Fruit fly (Drosophila melanogaster) whole organism, wandering third instar larva: Measurements from ENCODE around the gene ttm50.
A peak's percentile ranks its signal among the peaks of the same experiment; 100 is the strongest.

ENCODE experiments used
- Abd-B ChIP-seq: fragments of >200 bp; optimal IDR thresholded peaks from 2 replicates; lab custom pipeline; 2017; ENCODE audit warnings: missing biosample characterization, missing genetic modification characterization
- CG9705 ChIP-seq: fragments of 200-800 bp; sonication (Bioruptor generic); optimal IDR thresholded peaks from 2 replicates; lab custom pipeline; 2018; ENCODE audit warnings: missing biosample characterization, mild to moderate bottlenecking, missing genetic modification characterization
- CrebA ChIP-seq: fragments of 200-800 bp; sonication (Bioruptor generic); optimal IDR thresholded peaks from 2 replicates; lab custom pipeline; 2016; ENCODE audit warnings: missing biosample characterization, mild to moderate bottlenecking, missing genetic modification characterization, borderline replicate concordance
- Dif ChIP-seq: fragments of 200-275, 200-300 bp; sonication (Bioruptor generic); optimal IDR thresholded peaks from 2 replicates; lab custom pipeline; 2018; ENCODE audit warnings: missing biosample characterization, missing genetic modification characterization; ENCODE audit not compliant: partially characterized antibody
- GATAd ChIP-seq: sonication (Bioruptor generic); optimal IDR thresholded peaks from 2 replicates; lab custom pipeline; 2016; ENCODE audit warnings: missing biosample characterization, missing genetic modification characterization
- HLH106 ChIP-seq: fragments of 200-800 bp; optimal IDR thresholded peaks from 3 replicates; lab custom pipeline; 2019; ENCODE audit warnings: missing biosample characterization, mild to moderate bottlenecking, missing genetic modification characterization, moderate library complexity
- Hnf4 ChIP-seq: fragments of 200-800 bp; sonication (Bioruptor generic); optimal IDR thresholded peaks from 2 replicates; lab custom pipeline; 2016; ENCODE audit warnings: missing biosample characterization, mild to moderate bottlenecking, missing genetic modification characterization
- Hr83 ChIP-seq: fragments of 200-300 bp; sonication (Bioruptor generic); optimal IDR thresholded peaks from 2 replicates; lab custom pipeline; 2016; ENCODE audit warnings: missing biosample characterization, mild to moderate bottlenecking, missing genetic modification characterization, moderate library complexity; ENCODE audit not compliant: poor library complexity, severe bottlenecking
- Jra ChIP-seq: sonication (Bioruptor generic); optimal IDR thresholded peaks from 2 replicates; lab custom pipeline; 2016; ENCODE audit warnings: missing biosample characterization, missing genetic modification characterization
- Mio ChIP-seq: sonication (Bioruptor generic); optimal IDR thresholded peaks from 2 replicates; lab custom pipeline; 2016; ENCODE audit warnings: missing biosample characterization, missing genetic modification characterization
- Myc ChIP-seq: fragments of >200 bp; optimal IDR thresholded peaks from 2 replicates; lab custom pipeline; 2017
- N ChIP-seq: fragments of >200 bp; optimal IDR thresholded peaks from 2 replicates; lab custom pipeline; 2018; ENCODE audit warnings: missing biosample characterization, missing external identifiers, missing genetic modification characterization
- Rel ChIP-seq, 2 experiments: fragments of 200-800 bp; sonication (Bioruptor generic) in 1 of 2; optimal IDR thresholded peaks; 2 replicates in 1 of 2; 3 replicates in 1 of 2; lab custom pipeline; 2016 to 2019; ENCODE audit warnings: mild to moderate bottlenecking in 2 of 2, missing biosample characterization in 2 of 2, missing genetic modification characterization in 2 of 2, moderate library complexity in 1 of 2
- Sp1 ChIP-seq: fragments of 200-800 bp; sonication (Bioruptor generic); optimal IDR thresholded peaks from 3 replicates; lab custom pipeline; 2019; ENCODE audit warnings: missing biosample characterization, mild to moderate bottlenecking, missing genetic modification characterization, moderate library complexity
- Vsx2 ChIP-seq: fragments of 200-300, 225-300 bp; sonication (Bioruptor generic); optimal IDR thresholded peaks from 2 replicates; lab custom pipeline; 2018; ENCODE audit warnings: missing biosample characterization, missing genetic modification characterization; ENCODE audit not compliant: partially characterized antibody
- br ChIP-seq: fragments of 200-800 bp; sonication (Bioruptor generic); optimal IDR thresholded peaks from 2 replicates; lab custom pipeline; 2016; ENCODE audit warnings: missing biosample characterization, missing genetic modification characterization
- dl ChIP-seq, 2 experiments: fragments of 175-275, 200-275 bp in 1 of 2; fragments of 200-275 bp in 1 of 2; sonication (Bioruptor generic); optimal IDR thresholded peaks; lab custom pipeline; 2018; ENCODE audit warnings: mild to moderate bottlenecking in 2 of 2, missing biosample characterization in 2 of 2, missing genetic modification characterization in 2 of 2, moderate library complexity in 2 of 2; ENCODE audit not compliant: partially characterized antibody in 2 of 2, insufficient read depth in 1 of 2
- dmrt93B ChIP-seq: fragments of 200-800 bp; sonication (Bioruptor generic); optimal IDR thresholded peaks from 2 replicates; lab custom pipeline; 2018; ENCODE audit warnings: missing biosample characterization, mild to moderate bottlenecking, missing genetic modification characterization
- dsf ChIP-seq: sonication (Bioruptor generic); optimal IDR thresholded peaks from 2 replicates; lab custom pipeline; 2016; ENCODE audit warnings: missing biosample characterization, missing genetic modification characterization, borderline replicate concordance
- ey ChIP-seq: fragments of 200-800 bp; sonication (Bioruptor generic); optimal IDR thresholded peaks from 2 replicates; lab custom pipeline; 2016; ENCODE audit warnings: missing biosample characterization, missing genetic modification characterization
- foxo ChIP-seq, 2 experiments: fragments of 200-800 bp; sonication (Bioruptor generic); optimal IDR thresholded peaks; 2 replicates in 1 of 2; 3 replicates in 1 of 2; lab custom pipeline; 2016 to 2017; ENCODE audit warnings: missing biosample characterization in 2 of 2, missing genetic modification characterization in 2 of 2
- fru ChIP-seq: fragments of 200-800 bp; sonication (Bioruptor generic); optimal IDR thresholded peaks from 3 replicates; lab custom pipeline; 2016; ENCODE audit warnings: missing biosample characterization, mild to moderate bottlenecking, missing genetic modification characterization
- h ChIP-seq: fragments of 200-800 bp; sonication (Bioruptor generic); optimal IDR thresholded peaks from 3 replicates; lab custom pipeline; 2016; ENCODE audit warnings: missing biosample characterization, mild to moderate bottlenecking, missing genetic modification characterization
- lola ChIP-seq: fragments of >200 bp; optimal IDR thresholded peaks from 2 replicates; lab custom pipeline; 2017; ENCODE audit warnings: missing biosample characterization, missing genetic modification characterization
- pan ChIP-seq: fragments of >200 bp; optimal IDR thresholded peaks from 2 replicates; lab custom pipeline; 2017
- psq ChIP-seq: fragments of 200-800 bp; sonication (Bioruptor generic); optimal IDR thresholded peaks from 3 replicates; lab custom pipeline; 2017; ENCODE audit warnings: missing biosample characterization, mild to moderate bottlenecking, missing genetic modification characterization, moderate library complexity
- sage ChIP-seq: fragments of 200-800 bp; sonication (Bioruptor generic); optimal IDR thresholded peaks from 2 replicates; lab custom pipeline; 2016; ENCODE audit warnings: missing biosample characterization, mild to moderate bottlenecking, missing genetic modification characterization
- sv ChIP-seq: fragments of 200-800 bp; sonication (Bioruptor generic); optimal IDR thresholded peaks from 3 replicates; lab custom pipeline; 2016; ENCODE audit warnings: missing biosample characterization, missing genetic modification characterization
- tai ChIP-seq: sonication (Bioruptor generic); optimal IDR thresholded peaks from 2 replicates; lab custom pipeline; 2016; ENCODE audit warnings: missing biosample characterization, missing genetic modification characterization
- usp ChIP-seq: fragments of >200 bp; optimal IDR thresholded peaks from 2 replicates; lab custom pipeline; 2017; ENCODE audit warnings: missing biosample characterization, missing genetic modification characterization
- woc ChIP-seq: sonication (Bioruptor generic); optimal IDR thresholded peaks from 2 replicates; lab custom pipeline; 2016; ENCODE audit warnings: missing biosample characterization, mild to moderate bottlenecking, missing genetic modification characterization

ttm50 gene

DNA sequence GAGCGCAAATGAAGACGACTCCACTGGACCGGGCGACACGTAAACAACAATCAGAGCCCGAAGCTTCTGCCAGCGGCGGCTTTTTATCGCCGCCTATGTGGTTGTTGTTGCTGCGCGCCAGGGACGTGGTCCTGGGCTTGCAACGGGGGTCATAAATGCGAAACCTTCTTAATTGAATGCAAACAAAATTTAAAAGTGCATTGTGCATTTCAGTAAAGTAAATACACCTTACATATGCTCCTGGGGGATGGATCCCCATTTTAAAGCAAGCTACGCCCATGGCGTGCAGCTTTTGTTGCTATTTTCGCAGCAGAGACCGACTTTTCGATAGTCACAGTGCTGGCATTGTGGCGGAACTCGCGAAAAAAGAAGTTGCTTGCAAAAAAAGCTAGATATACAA, 28.3 kb downstream of the ttm50 start, which contains the start of gene Ugalt (continued):
- TF ChIP-seq GATAd (GFP tag; lab: Kevin White, UChicago) (peak; percentile 100), Myc (lab: Kevin White, UChicago) (no peak), N (GFP tag; lab: Kevin White, UChicago) (no peak), Hnf4 (GFP tag; lab: Kevin White, UChicago) (peak; percentile 100), dl (GFP tag; optimal IDR thresholded peaks at IDR 0.05; lab: Kevin White, UChicago; ENCODE audit: insufficient read depth in 1 of 2, partially characterized antibody in 2 of 2) (no peak), Sp1 (GFP tag; lab: Kevin White, UChicago) (peak; percentile 100), tai (GFP tag; lab: Kevin White, UChicago) (no peak)

DNA sequence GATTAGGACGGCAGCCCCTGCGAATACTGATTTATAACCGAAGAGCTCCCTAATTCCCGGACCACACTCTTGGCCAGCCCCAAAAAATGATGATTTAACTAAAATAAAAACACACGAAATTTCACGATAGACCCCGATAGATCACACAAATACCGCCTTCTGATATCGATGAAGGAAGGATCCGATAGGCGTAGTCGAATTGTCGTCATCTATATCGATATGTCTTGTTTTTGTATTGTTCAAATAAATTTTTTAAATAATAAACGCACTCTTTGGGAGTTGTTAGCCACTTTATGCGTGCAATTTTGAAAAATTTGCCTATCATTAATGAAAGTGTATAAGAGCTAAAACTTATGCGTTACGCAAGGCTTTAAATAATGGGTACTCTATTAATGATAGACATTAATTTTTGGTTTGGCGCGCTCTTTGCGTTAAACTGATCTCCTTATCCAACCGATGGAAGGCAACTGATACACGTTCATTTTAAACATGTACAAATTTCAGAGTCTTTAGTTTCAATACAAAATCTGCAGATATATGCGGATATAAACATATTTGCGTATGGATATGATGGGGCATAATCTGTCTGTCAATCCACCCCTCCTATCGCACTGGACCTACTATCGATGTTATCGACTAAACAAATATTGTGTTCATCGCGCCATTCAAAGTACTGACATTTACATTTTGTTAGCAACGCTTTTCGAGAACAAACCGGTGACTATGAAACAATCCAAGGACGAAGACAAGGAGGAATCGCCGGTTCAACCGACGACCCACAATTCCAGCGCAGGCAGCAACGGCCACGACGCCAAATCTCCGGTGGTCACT, 33.7 kb downstream of the ttm50 start, which contains the start of the genes Spg7 and Lint-O:
Spg7 (minus strand) TSS at position 148 of the 831 bp plus-strand sequence.
Lint-O (plus strand) TSS at position 638 of the 831 bp plus-strand sequence.
- TF ChIP-seq Abd-B (GFP tag; lab: Kevin White, UChicago) (no peak), Dif (GFP tag; lab: Kevin White, UChicago) (no peak), tai (GFP tag; lab: Kevin White, UChicago) (no peak), dl (GFP tag; optimal IDR thresholded peaks at IDR 0.05; lab: Kevin White, UChicago; ENCODE audit: insufficient read depth in 1 of 2, partially characterized antibody in 2 of 2) (no peak), N (GFP tag; lab: Kevin White, UChicago) (no peak), Vsx2 (no peak), br (GFP tag; lab: Kevin White, UChicago) (no peak), HLH106 (no peak), fru (GFP tag; lab: Kevin White, UChicago) (no peak), dsf (GFP tag; lab: Kevin White, UChicago) (no peak), Mio (no peak), Myc (lab: Kevin White, UChicago) (no peak), dmrt93B (no peak), Rel (GFP tag; optimal IDR thresholded peaks at IDR 0.05; lab: Kevin White, UChicago) (no peak), Rel (tag; optimal IDR thresholded peaks at IDR 0.05; lab: Kevin White, UChicago) (no peak), sv (GFP tag; lab: Kevin White, UChicago) (no peak), usp (GFP tag; lab: Kevin White, UChicago) (no peak), CG9705 (GFP tag; lab: Kevin White, UChicago) (no peak), Hr83 (GFP tag; lab: Kevin White, UChicago) (no peak), h (GFP tag; lab: Kevin White, UChicago) (no peak), Jra (GFP tag; lab: Kevin White, UChicago) (no peak)

DNA sequence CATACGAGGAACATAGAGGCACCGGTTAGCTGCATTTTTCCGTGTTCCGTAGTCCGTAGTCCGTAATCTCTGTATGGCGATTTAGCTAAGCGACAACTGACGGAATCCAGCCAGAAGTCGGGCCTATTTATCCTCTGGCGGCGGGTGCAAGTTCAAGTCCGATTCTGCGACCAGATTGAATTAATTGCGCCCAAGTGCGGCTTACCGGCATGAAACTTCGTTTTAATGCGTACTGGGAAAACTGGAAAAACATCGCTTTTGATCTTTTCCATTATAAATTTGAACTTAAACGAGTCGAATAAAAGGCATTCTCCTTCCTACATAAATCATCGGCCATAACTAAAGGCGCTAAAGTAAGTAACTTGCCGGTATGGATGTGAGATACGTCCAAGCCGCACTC, 38.2 kb downstream of the ttm50 start, which contains the start of gene dyw:
dyw (minus strand) TSS at position 101 of the 400 bp plus-strand sequence.
- TF ChIP-seq N (GFP tag; lab: Kevin White, UChicago) (no peak), foxo (GFP tag; optimal IDR thresholded peaks at IDR 0.05; lab: Kevin White, UChicago) (no peak), Vsx2 (no peak), ey (GFP tag; lab: Kevin White, UChicago) (no peak), usp (GFP tag; lab: Kevin White, UChicago) (no peak), Myc (lab: Kevin White, UChicago) (no peak), Hnf4 (GFP tag; lab: Kevin White, UChicago) (no peak), HLH106 (no peak), Dif (GFP tag; lab: Kevin White, UChicago) (no peak), lola (GFP tag; lab: Kevin White, UChicago) (no peak), dmrt93B (no peak), psq (GFP tag; lab: Kevin White, UChicago) (no peak), CrebA (GFP tag; lab: Kevin White, UChicago) (no peak)

DNA sequence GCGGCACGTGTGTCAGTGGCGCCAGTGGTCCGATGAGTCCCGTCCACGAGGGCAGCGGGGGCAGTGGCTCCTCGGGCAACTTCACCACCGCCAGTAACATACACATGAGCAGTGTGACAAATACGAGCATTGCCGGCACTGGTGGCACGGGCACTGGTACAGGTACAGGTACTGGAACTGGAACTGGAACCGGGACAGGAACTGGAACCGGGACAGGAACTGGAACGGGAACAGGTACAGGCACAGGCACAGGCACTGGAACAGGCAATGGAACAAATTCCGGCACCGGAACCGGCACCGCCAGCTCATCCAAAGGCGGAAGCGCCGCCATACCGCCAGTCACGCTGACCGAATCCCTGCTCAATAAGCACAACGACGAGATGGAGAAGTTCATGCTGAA, 41.6 kb downstream of the ttm50 start:
- no peak for TF ChIP-seq N (GFP tag; lab: Kevin White, UChicago)
- TF ChIP-seq HLH106, result no peak
- no peak for TF ChIP-seq pan
- no peak for TF ChIP-seq h (GFP tag; lab: Kevin White, UChicago)
- TF ChIP-seq dsf (GFP tag; lab: Kevin White, UChicago), result no peak
- no peak for TF ChIP-seq tai (GFP tag; lab: Kevin White, UChicago)
- TF ChIP-seq sage (GFP tag; lab: Kevin White, UChicago), result no peak
- no peak for TF ChIP-seq CG9705 (GFP tag; lab: Kevin White, UChicago)
- TF ChIP-seq Dif (GFP tag; lab: Kevin White, UChicago), result no peak
- no peak for TF ChIP-seq woc (GFP tag; lab: Kevin White, UChicago)
- TF ChIP-seq Jra (GFP tag; lab: Kevin White, UChicago), result no peak
- TF ChIP-seq usp (GFP tag; lab: Kevin White, UChicago), result no peak
- no peak for TF ChIP-seq sv (GFP tag; lab: Kevin White, UChicago)
- TF ChIP-seq, all 38 proteins: peak for 0
